Fruit fly (Drosophila melanogaster) whole organism, wandering third instar larva: ENCODE measurements around the gene CG33722.

Experiments used
- Abd-B ChIP-seq: fragments of >200 bp; optimal IDR thresholded peaks from 2 replicates; lab custom pipeline; 2017; ENCODE audit warnings: missing biosample characterization, missing genetic modification characterization
- CG32264 ChIP-seq: fragments of 200-800 bp; sonication (Bioruptor generic); optimal IDR thresholded peaks from 2 replicates; lab custom pipeline; 2016; ENCODE audit warnings: missing biosample characterization, missing genetic modification characterization
- CG9705 ChIP-seq: fragments of 200-800 bp; sonication (Bioruptor generic); optimal IDR thresholded peaks from 2 replicates; lab custom pipeline; 2018; ENCODE audit warnings: missing biosample characterization, mild to moderate bottlenecking, missing genetic modification characterization
- CrebA ChIP-seq: fragments of 200-800 bp; sonication (Bioruptor generic); optimal IDR thresholded peaks from 2 replicates; lab custom pipeline; 2016; ENCODE audit warnings: missing biosample characterization, mild to moderate bottlenecking, missing genetic modification characterization, borderline replicate concordance
- Dfd ChIP-seq: fragments of >200 bp; optimal IDR thresholded peaks from 2 replicates; lab custom pipeline; 2017; ENCODE audit warnings: missing biosample characterization, missing genetic modification characterization
- Dif ChIP-seq: fragments of 200-275, 200-300 bp; sonication (Bioruptor generic); optimal IDR thresholded peaks from 2 replicates; lab custom pipeline; 2018; ENCODE audit warnings: missing biosample characterization, missing genetic modification characterization; ENCODE audit not compliant: partially characterized antibody
- GATAd ChIP-seq: sonication (Bioruptor generic); optimal IDR thresholded peaks from 2 replicates; lab custom pipeline; 2016; ENCODE audit warnings: missing biosample characterization, missing genetic modification characterization
- HLH106 ChIP-seq: fragments of 200-800 bp; optimal IDR thresholded peaks from 3 replicates; lab custom pipeline; 2019; ENCODE audit warnings: missing biosample characterization, mild to moderate bottlenecking, missing genetic modification characterization, moderate library complexity
- Hnf4 ChIP-seq: fragments of 200-800 bp; sonication (Bioruptor generic); optimal IDR thresholded peaks from 2 replicates; lab custom pipeline; 2016; ENCODE audit warnings: missing biosample characterization, mild to moderate bottlenecking, missing genetic modification characterization
- Hr78 ChIP-seq: fragments of >200 bp; optimal IDR thresholded peaks from 2 replicates; lab custom pipeline; 2017; ENCODE audit warnings: missing biosample characterization, missing genetic modification characterization
- Hr83 ChIP-seq: fragments of 200-300 bp; sonication (Bioruptor generic); optimal IDR thresholded peaks from 2 replicates; lab custom pipeline; 2016; ENCODE audit warnings: missing biosample characterization, mild to moderate bottlenecking, missing genetic modification characterization, moderate library complexity; ENCODE audit not compliant: poor library complexity, severe bottlenecking
- Jra ChIP-seq: sonication (Bioruptor generic); optimal IDR thresholded peaks from 2 replicates; lab custom pipeline; 2016; ENCODE audit warnings: missing biosample characterization, missing genetic modification characterization
- Mio ChIP-seq: sonication (Bioruptor generic); optimal IDR thresholded peaks from 2 replicates; lab custom pipeline; 2016; ENCODE audit warnings: missing biosample characterization, missing genetic modification characterization
- Myc ChIP-seq: fragments of >200 bp; optimal IDR thresholded peaks from 2 replicates; lab custom pipeline; 2017
- N ChIP-seq: fragments of >200 bp; optimal IDR thresholded peaks from 2 replicates; lab custom pipeline; 2018; ENCODE audit warnings: missing biosample characterization, missing external identifiers, missing genetic modification characterization
- OdsH ChIP-seq: fragments of 200-800 bp; sonication (Bioruptor generic); optimal IDR thresholded peaks from 2 replicates; lab custom pipeline; 2016; ENCODE audit warnings: missing biosample characterization, mild to moderate bottlenecking, missing genetic modification characterization
- Rel ChIP-seq, 2 experiments: fragments of 200-800 bp; sonication (Bioruptor generic) in 1 of 2; optimal IDR thresholded peaks; 2 replicates in 1 of 2; 3 replicates in 1 of 2; lab custom pipeline; 2016 to 2019; ENCODE audit warnings: mild to moderate bottlenecking in 2 of 2, missing biosample characterization in 2 of 2, missing genetic modification characterization in 2 of 2, moderate library complexity in 1 of 2
- Sp1 ChIP-seq: fragments of 200-800 bp; sonication (Bioruptor generic); optimal IDR thresholded peaks from 3 replicates; lab custom pipeline; 2019; ENCODE audit warnings: missing biosample characterization, mild to moderate bottlenecking, missing genetic modification characterization, moderate library complexity
- Vsx2 ChIP-seq: fragments of 200-300, 225-300 bp; sonication (Bioruptor generic); optimal IDR thresholded peaks from 2 replicates; lab custom pipeline; 2018; ENCODE audit warnings: missing biosample characterization, missing genetic modification characterization; ENCODE audit not compliant: partially characterized antibody
- br ChIP-seq: fragments of 200-800 bp; sonication (Bioruptor generic); optimal IDR thresholded peaks from 2 replicates; lab custom pipeline; 2016; ENCODE audit warnings: missing biosample characterization, missing genetic modification characterization
- brk ChIP-seq: fragments of 200-800 bp; sonication (Bioruptor generic); optimal IDR thresholded peaks from 2 replicates; lab custom pipeline; 2016; ENCODE audit warnings: missing biosample characterization, mild to moderate bottlenecking, missing genetic modification characterization
- dl ChIP-seq, 2 experiments: fragments of 175-275, 200-275 bp in 1 of 2; fragments of 200-275 bp in 1 of 2; sonication (Bioruptor generic); optimal IDR thresholded peaks; lab custom pipeline; 2018; ENCODE audit warnings: mild to moderate bottlenecking in 2 of 2, missing biosample characterization in 2 of 2, missing genetic modification characterization in 2 of 2, moderate library complexity in 2 of 2; ENCODE audit not compliant: partially characterized antibody in 2 of 2, insufficient read depth in 1 of 2
- dmrt93B ChIP-seq: fragments of 200-800 bp; sonication (Bioruptor generic); optimal IDR thresholded peaks from 2 replicates; lab custom pipeline; 2018; ENCODE audit warnings: missing biosample characterization, mild to moderate bottlenecking, missing genetic modification characterization
- dsf ChIP-seq: sonication (Bioruptor generic); optimal IDR thresholded peaks from 2 replicates; lab custom pipeline; 2016; ENCODE audit warnings: missing biosample characterization, missing genetic modification characterization, borderline replicate concordance
- ey ChIP-seq: fragments of 200-800 bp; sonication (Bioruptor generic); optimal IDR thresholded peaks from 2 replicates; lab custom pipeline; 2016; ENCODE audit warnings: missing biosample characterization, missing genetic modification characterization
- foxo ChIP-seq, 2 experiments: fragments of 200-800 bp; sonication (Bioruptor generic); optimal IDR thresholded peaks; 2 replicates in 1 of 2; 3 replicates in 1 of 2; lab custom pipeline; 2016 to 2017; ENCODE audit warnings: missing biosample characterization in 2 of 2, missing genetic modification characterization in 2 of 2
- fru ChIP-seq: fragments of 200-800 bp; sonication (Bioruptor generic); optimal IDR thresholded peaks from 3 replicates; lab custom pipeline; 2016; ENCODE audit warnings: missing biosample characterization, mild to moderate bottlenecking, missing genetic modification characterization
- h ChIP-seq: fragments of 200-800 bp; sonication (Bioruptor generic); optimal IDR thresholded peaks from 3 replicates; lab custom pipeline; 2016; ENCODE audit warnings: missing biosample characterization, mild to moderate bottlenecking, missing genetic modification characterization
- jim ChIP-seq: fragments of 175-275, 200-325 bp; sonication (Bioruptor generic); optimal IDR thresholded peaks from 2 replicates; lab custom pipeline; 2016; ENCODE audit warnings: missing biosample characterization, mild to moderate bottlenecking, missing genetic modification characterization
- lola ChIP-seq: fragments of >200 bp; optimal IDR thresholded peaks from 2 replicates; lab custom pipeline; 2017; ENCODE audit warnings: missing biosample characterization, missing genetic modification characterization
- pan ChIP-seq: fragments of >200 bp; optimal IDR thresholded peaks from 2 replicates; lab custom pipeline; 2017
- psq ChIP-seq: fragments of 200-800 bp; sonication (Bioruptor generic); optimal IDR thresholded peaks from 3 replicates; lab custom pipeline; 2017; ENCODE audit warnings: missing biosample characterization, mild to moderate bottlenecking, missing genetic modification characterization, moderate library complexity
- rgr ChIP-seq: fragments of 200-800 bp; sonication (Bioruptor generic); optimal IDR thresholded peaks from 3 replicates; lab custom pipeline; 2016; ENCODE audit warnings: missing biosample characterization, mild to moderate bottlenecking, missing genetic modification characterization
- sage ChIP-seq: fragments of 200-800 bp; sonication (Bioruptor generic); optimal IDR thresholded peaks from 2 replicates; lab custom pipeline; 2016; ENCODE audit warnings: missing biosample characterization, mild to moderate bottlenecking, missing genetic modification characterization
- sv ChIP-seq: fragments of 200-800 bp; sonication (Bioruptor generic); optimal IDR thresholded peaks from 3 replicates; lab custom pipeline; 2016; ENCODE audit warnings: missing biosample characterization, missing genetic modification characterization
- tai ChIP-seq: sonication (Bioruptor generic); optimal IDR thresholded peaks from 2 replicates; lab custom pipeline; 2016; ENCODE audit warnings: missing biosample characterization, missing genetic modification characterization
- usp ChIP-seq: fragments of >200 bp; optimal IDR thresholded peaks from 2 replicates; lab custom pipeline; 2017; ENCODE audit warnings: missing biosample characterization, missing genetic modification characterization
- woc ChIP-seq: sonication (Bioruptor generic); optimal IDR thresholded peaks from 2 replicates; lab custom pipeline; 2016; ENCODE audit warnings: missing biosample characterization, mild to moderate bottlenecking, missing genetic modification characterization

CG33722 gene

DNA sequence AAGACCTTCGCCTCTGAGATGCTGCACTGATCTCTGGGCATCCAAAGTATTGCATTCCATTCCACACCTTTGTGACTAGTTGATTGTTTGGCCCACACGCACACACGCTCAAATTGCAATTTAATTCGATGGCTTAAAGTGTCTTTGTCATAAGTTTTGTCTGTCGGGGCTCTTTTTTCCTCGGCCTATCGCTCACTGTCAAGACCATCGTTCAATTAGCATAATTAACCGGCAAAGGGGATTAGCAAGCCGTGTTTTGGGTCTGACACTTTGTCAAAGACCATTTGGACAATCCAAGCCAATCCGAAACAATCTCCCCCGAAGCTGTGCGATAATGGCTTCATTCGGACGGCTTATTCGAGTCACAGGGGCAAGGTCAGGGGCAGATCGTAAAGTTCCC, 10.5 kb downstream of the CG33722 start:
- no peak for TF ChIP-seq N (GFP tag; lab: Kevin White, UChicago)
- TF ChIP-seq foxo (GFP tag; optimal IDR thresholded peaks at IDR 0.05; lab: Kevin White, UChicago) = no peak
- TF ChIP-seq psq (GFP tag; lab: Kevin White, UChicago) = no peak

DNA sequence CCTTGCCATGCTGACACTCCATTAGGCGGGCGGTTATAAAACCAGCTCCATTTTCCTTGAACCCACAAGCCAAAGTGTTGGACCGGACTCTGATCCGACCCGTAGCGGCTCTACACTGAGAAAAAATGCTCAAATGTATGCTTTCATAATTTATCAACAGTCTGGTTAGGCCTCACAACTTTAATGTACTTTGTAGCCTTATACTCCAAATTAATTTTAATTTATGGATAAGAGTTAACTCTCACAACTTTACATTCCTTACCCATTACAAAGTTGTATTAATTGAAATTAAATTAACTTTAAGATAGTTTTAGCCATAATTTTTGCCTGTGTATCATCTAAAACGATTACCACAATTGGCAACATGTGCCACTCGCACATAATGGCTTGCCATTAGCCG, 12.2 kb downstream of the CG33722 start:
- no peak for TF ChIP-seq br (GFP tag; lab: Kevin White, UChicago)
- TF ChIP-seq Hr78 = no peak
- no peak for TF ChIP-seq fru (GFP tag; lab: Kevin White, UChicago)
- TF ChIP-seq rgr (GFP tag; lab: Kevin White, UChicago) = no peak
- TF ChIP-seq CG9705 = no peak
- TF ChIP-seq brk (GFP tag; lab: Kevin White, UChicago) = no peak
- no peak for TF ChIP-seq N (GFP tag; lab: Kevin White, UChicago)
- TF ChIP-seq Sp1 (GFP tag; lab: Kevin White, UChicago) = no peak
- TF ChIP-seq HLH106 (tag; lab: Kevin White, UChicago) = no peak
- TF ChIP-seq dsf (GFP tag; lab: Kevin White, UChicago) = no peak
- no peak for TF ChIP-seq usp (GFP tag; lab: Kevin White, UChicago)
- TF ChIP-seq Mio (GFP tag; lab: Kevin White, UChicago) = no peak
- TF ChIP-seq dl (GFP tag; optimal IDR thresholded peaks at IDR 0.05; lab: Kevin White, UChicago; ENCODE audit: insufficient read depth in 1 of 2, partially characterized antibody in 2 of 2) = no peak
- TF ChIP-seq tai (GFP tag; lab: Kevin White, UChicago) = no peak
- no peak for TF ChIP-seq sage (GFP tag; lab: Kevin White, UChicago)
- no peak for TF ChIP-seq woc (GFP tag; lab: Kevin White, UChicago)
- no peak for TF ChIP-seq Vsx2 (GFP tag; lab: Kevin White, UChicago)
- TF ChIP-seq, all 38 proteins: peak for 0

DNA sequence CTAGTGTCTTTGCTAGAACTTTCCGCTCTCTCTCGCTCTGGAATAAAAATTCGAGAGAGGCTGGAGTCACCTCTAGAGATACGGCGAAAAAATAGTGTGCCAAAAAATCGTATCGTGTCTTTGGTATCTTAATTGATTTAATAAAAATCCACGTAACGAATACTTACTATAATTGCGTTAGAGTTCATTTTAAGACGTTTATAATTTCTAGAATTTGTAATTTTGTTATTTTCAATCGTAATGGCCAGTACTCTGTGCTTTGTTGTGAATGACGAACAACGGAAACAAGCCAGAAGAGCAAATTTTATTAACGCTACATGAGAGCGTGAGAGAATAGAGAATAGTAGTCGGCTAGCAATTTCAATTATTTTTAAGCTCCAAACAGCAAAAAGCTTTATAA, 17.8 kb downstream of the CG33722 start:
- TF ChIP-seq Sp1 (GFP tag; lab: Kevin White, UChicago) (no peak), Vsx2 (GFP tag; lab: Kevin White, UChicago) (peak; percentile 17)

DNA sequence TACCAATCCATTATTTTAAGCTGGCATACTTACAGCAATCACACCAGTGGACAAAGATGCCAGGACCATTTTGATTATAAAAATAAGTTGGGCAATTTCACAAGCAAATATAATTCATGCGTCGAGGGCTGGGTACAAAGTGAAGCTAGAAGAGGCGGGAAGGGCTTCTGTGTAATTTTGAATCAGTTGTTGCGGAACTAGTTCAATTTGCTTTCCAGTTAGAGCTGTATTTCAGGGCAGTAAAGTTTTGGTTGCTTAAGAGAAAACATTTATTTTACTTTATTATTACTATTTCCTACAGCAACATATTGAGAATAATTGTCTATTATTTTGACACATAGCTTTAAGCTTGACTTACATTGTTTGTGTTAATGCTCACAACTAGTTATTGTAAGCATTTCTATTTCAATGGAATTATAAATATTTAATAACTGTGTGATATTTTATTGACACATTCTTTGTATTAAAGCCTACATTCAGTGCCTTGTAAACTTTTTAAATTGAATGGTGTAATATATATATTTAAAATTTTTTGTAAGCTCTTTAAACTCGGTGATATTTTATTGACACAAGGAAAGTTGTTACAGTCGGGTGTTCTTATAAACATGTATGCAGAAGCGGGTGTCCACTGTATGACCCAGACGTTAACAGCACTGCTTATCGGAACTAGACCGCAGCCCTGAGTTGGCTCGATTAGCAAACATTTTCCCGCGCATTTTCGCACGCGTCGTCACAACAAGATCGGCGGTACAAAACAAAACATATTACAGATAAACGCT, 20.6 kb downstream of the CG33722 start, which contains the start of the genes RPA1 and Mcm2:
Gene RPA1, minus strand, starts transcription at position 150 of the 779 bp plus-strand sequence.
Gene Mcm2, plus strand, starts transcription at position 669 of the 779 bp plus-strand sequence.
- peak; percentile 83 for TF ChIP-seq dmrt93B (GFP tag; lab: Kevin White, UChicago)
- no peak for TF ChIP-seq Hr78
- TF ChIP-seq sv = peak; percentile 55
- no peak for TF ChIP-seq CrebA (GFP tag; lab: Kevin White, UChicago)
- no peak for TF ChIP-seq usp (GFP tag; lab: Kevin White, UChicago)
- peak; percentile 64 for TF ChIP-seq CG9705
- TF ChIP-seq Mio (GFP tag; lab: Kevin White, UChicago) = peak; percentile 1
- TF ChIP-seq sage (GFP tag; lab: Kevin White, UChicago) = no peak
- no peak for TF ChIP-seq Myc (lab: Kevin White, UChicago)
- peak; percentile 87 for TF ChIP-seq HLH106 (tag; lab: Kevin White, UChicago)
- no peak for TF ChIP-seq Rel (GFP tag; optimal IDR thresholded peaks at IDR 0.05; lab: Kevin White, UChicago)
- TF ChIP-seq Rel (tag; optimal IDR thresholded peaks at IDR 0.05; lab: Kevin White, UChicago) = peak; percentile 19
- peak; percentile 49 for TF ChIP-seq br (GFP tag; lab: Kevin White, UChicago)
- TF ChIP-seq fru (GFP tag; lab: Kevin White, UChicago) = peak; percentile 74
- TF ChIP-seq rgr (GFP tag; lab: Kevin White, UChicago) = peak; percentile 74
- TF ChIP-seq dsf (GFP tag; lab: Kevin White, UChicago) = peak; percentile 39
- no peak for TF ChIP-seq brk (GFP tag; lab: Kevin White, UChicago)
- TF ChIP-seq ey (GFP tag; lab: Kevin White, UChicago) = peak; percentile 69
- TF ChIP-seq Sp1 (GFP tag; lab: Kevin White, UChicago) = peak; percentile 84
- no peak for TF ChIP-seq Vsx2 (GFP tag; lab: Kevin White, UChicago)
- TF ChIP-seq Dif = no peak
- TF ChIP-seq woc (GFP tag; lab: Kevin White, UChicago) = peak; percentile 81
- peak in 1 of 2 experiments; percentile 89 for TF ChIP-seq foxo (GFP tag; optimal IDR thresholded peaks at IDR 0.05; lab: Kevin White, UChicago)
- no peak for TF ChIP-seq Abd-B
- no peak for TF ChIP-seq tai (GFP tag; lab: Kevin White, UChicago)
- TF ChIP-seq lola (GFP tag; lab: Kevin White, UChicago) = no peak
- TF ChIP-seq dl (GFP tag; optimal IDR thresholded peaks at IDR 0.05; lab: Kevin White, UChicago; ENCODE audit: insufficient read depth in 1 of 2, partially characterized antibody in 2 of 2) = no peak
- TF ChIP-seq psq (GFP tag; lab: Kevin White, UChicago) = peak; percentile 77
- TF ChIP-seq CG32264 (GFP tag; lab: Kevin White, UChicago) = no peak
- no peak for TF ChIP-seq pan (lab: Kevin White, UChicago)
- no peak for TF ChIP-seq Hnf4 (GFP tag; lab: Kevin White, UChicago)
- TF ChIP-seq jim = peak; percentile 76
- no peak for TF ChIP-seq Dfd (GFP tag; lab: Kevin White, UChicago)
- TF ChIP-seq OdsH (GFP tag; lab: Kevin White, UChicago) = peak; percentile 73
- TF ChIP-seq Jra (GFP tag; lab: Kevin White, UChicago) = no peak
- TF ChIP-seq GATAd (GFP tag; lab: Kevin White, UChicago) = peak; percentile 8
- TF ChIP-seq Hr83 (GFP tag; lab: Kevin White, UChicago) = peak; percentile 73
- no peak for TF ChIP-seq N (GFP tag; lab: Kevin White, UChicago)
- TF ChIP-seq h (GFP tag; lab: Kevin White, UChicago) = peak; percentile 75
